Worm (Caenorhabditis elegans) whole organism, L4/young adult: ENCODE measurements around the gene Y50D4C.12.

ENCODE experiments used
- W03F9.2 ChIP-seq: fragments of 150-350 bp; optimal IDR thresholded peaks from 2 replicates; lab custom pipeline; 2014; ENCODE audit warnings: missing biosample characterization, missing genetic modification characterization
- dao-5 ChIP-seq: sonication (generic microtip); optimal IDR thresholded peaks from 2 replicates; lab custom pipeline; 2016; ENCODE audit warnings: missing genotype, missing genetic modification characterization, moderate library complexity, missing compliant biosample characterization
- him-1 ChIP-seq: sonication (generic microtip); optimal IDR thresholded peaks from 2 replicates; lab custom pipeline; 2016; ENCODE audit warnings: missing genotype, missing genetic modification reagents, missing genetic modification characterization, missing compliant biosample characterization

ce11 chrV:976498-977063 is 5.8 kb upstream of the Y50D4C.12 start:
- TF ChIP-seq him-1 (tag; lab: Kevin White, UChicago) (no peak), dao-5 (tag; lab: Kevin White, UChicago) (no peak), W03F9.2 (tag; lab: Kevin White, UChicago) (no peak)
